Worm (Caenorhabditis elegans): Measurements from ENCODE around the gene C16D9.4.

Gene C16D9.4

ce11 chrV:8219550-8219949 is 23.1 kb downstream of the C16D9.4 start:
- TF ChIP-seq hsf-1 (GFP tag; IDR thresholded peaks at IDR 0.05) (no peak), hlh-26 (GFP tag; conservative IDR thresholded peaks at IDR 0.05) (no peak), mes-4 (tag; optimal IDR thresholded peaks at IDR 0.05) (no peak), Y53F4B.3 (GFP tag; IDR thresholded peaks at IDR 0.05) (no peak), B0035.1 (tag; optimal IDR thresholded peaks at IDR 0.05) (no peak), bed-1 (GFP tag; IDR thresholded peaks at IDR 0.05) (no peak), snpc-3.4 (tag; optimal IDR thresholded peaks at IDR 0.05) (no peak), ztf-18 (tag; optimal IDR thresholded peaks at IDR 0.05) (no peak), pbrm-1 (GFP tag; IDR thresholded peaks at IDR 0.05) (no peak)

DNA sequence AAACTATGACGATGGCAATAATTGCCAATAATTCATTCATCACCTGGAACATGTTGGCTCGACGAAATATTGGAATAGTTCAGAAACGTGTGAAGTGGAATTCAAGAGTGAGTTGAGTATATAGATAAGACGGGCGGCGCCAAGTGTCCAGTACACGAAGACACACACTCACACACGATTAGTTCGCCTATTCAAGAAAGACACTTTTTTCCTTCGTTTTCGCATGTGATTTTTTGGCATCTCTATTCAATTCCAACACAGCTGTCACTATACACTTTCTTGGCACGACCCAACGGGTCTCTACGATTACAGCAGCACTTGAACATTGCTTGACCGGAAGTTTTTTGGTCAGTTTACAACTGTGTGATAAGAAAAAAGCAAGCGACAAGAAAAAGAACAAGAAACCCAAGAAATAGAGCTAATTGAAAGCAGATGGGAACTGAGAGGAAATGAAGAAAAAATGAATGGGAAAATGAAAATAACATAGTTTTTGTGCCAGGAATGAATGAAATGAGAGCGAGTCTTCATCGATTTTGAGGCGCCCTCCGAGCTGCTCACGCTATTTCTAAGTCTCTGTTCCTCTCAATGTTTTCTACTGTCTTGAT is 24.9 kb downstream of the C16D9.4 start, which contains the start of gene K07C11.8:
K07C11.8 (minus strand) TSS at position 224 of the 605 bp plus-strand sequence.
- no peak for TF ChIP-seq C17E4.6 (GFP tag; IDR thresholded peaks at IDR 0.05)
- no peak for TF ChIP-seq zim-3 (tag; optimal IDR thresholded peaks at IDR 0.05)
- TF ChIP-seq aptf-3 (GFP tag; IDR thresholded peaks at IDR 0.05) = no peak
- TF ChIP-seq B0019.2 (GFP tag; conservative IDR thresholded peaks at IDR 0.05) = no peak
- peak; percentile 35 for TF ChIP-seq ceh-27 (GFP tag; optimal IDR thresholded peaks at IDR 0.05)
- TF ChIP-seq let-607 (tag; optimal IDR thresholded peaks at IDR 0.05) = peak; percentile 13 to 74
- no peak for TF ChIP-seq mxl-1 (tag; optimal IDR thresholded peaks at IDR 0.05)
- TF ChIP-seq cebp-1 (GFP tag; IDR thresholded peaks at IDR 0.05) = no peak
- peak; percentile 15 for TF ChIP-seq cebp-1 (tag; optimal IDR thresholded peaks at IDR 0.05)
- no peak for TF ChIP-seq repo-1 (tag; optimal IDR thresholded peaks at IDR 0.05)
- TF ChIP-seq egl-18 (GFP tag; IDR thresholded peaks at IDR 0.05) = no peak
- no peak for TF ChIP-seq snpc-3.4 (tag; optimal IDR thresholded peaks at IDR 0.05)
- peak; percentile 49 for TF ChIP-seq atf-7 (tag; optimal IDR thresholded peaks at IDR 0.05)
- no peak for TF ChIP-seq F52B5.7 (tag; optimal IDR thresholded peaks at IDR 0.05)
- TF ChIP-seq hlh-26 (GFP tag; conservative IDR thresholded peaks at IDR 0.05) = no peak
- TF ChIP-seq dox-1 (GFP tag; IDR thresholded peaks at IDR 0.05) = peak; percentile 35; the same call in 1 of the 2 replicates
- TF ChIP-seq T26A5.8 (tag; optimal IDR thresholded peaks at IDR 0.05) = no peak
- peak; percentile 92 for TF ChIP-seq nhr-80 (tag; optimal IDR thresholded peaks at IDR 0.05)
- no peak for TF ChIP-seq gei-17 (GFP tag; optimal IDR thresholded peaks at IDR 0.05)
- TF ChIP-seq nhr-179 (tag; optimal IDR thresholded peaks at IDR 0.05) = no peak
- no peak for TF ChIP-seq lir-1 (GFP tag; conservative IDR thresholded peaks at IDR 0.05)
- no peak for TF ChIP-seq egrh-3 (GFP tag; IDR thresholded peaks at IDR 0.05)
- no peak for TF ChIP-seq snpc-4 (GFP tag; optimal IDR thresholded peaks at IDR 0.05)
- TF ChIP-seq snpc-4 (tag; optimal IDR thresholded peaks at IDR 0.05) = peak in 1 of 4 experiments; percentile 20
- TF ChIP-seq ets-4 (GFP tag; optimal IDR thresholded peaks at IDR 0.05) = peak; percentile 5
- no peak for TF ChIP-seq sptf-2 (GFP tag; optimal IDR thresholded peaks at IDR 0.05)
- TF ChIP-seq nhr-27 (tag; optimal IDR thresholded peaks at IDR 0.05) = no peak
- no peak for TF ChIP-seq ceh-100 (GFP tag; IDR thresholded peaks at IDR 0.05)

DNA sequence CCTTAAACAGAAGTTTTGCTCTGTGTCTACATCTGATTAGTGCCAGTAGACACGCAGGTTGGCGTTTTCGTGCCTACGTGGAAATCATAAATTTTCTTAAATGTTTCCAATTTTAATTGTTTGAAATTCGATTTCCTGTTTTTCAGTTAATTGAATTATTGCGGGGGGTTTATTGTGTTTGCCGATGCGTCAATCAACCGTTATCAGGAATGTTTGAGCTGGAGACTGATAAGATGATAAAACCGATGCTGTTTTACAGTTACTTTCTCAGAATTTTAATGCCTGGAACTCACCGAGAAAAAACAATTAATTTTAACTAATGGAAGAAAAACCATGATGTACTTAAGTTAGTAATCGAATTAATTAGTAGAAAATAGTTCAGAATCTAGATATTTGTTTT is 25.6 kb downstream of the C16D9.4 start:
- TF ChIP-seq snpc-4 (GFP tag; optimal IDR thresholded peaks at IDR 0.05) = no peak
- TF ChIP-seq snpc-4 (tag; optimal IDR thresholded peaks at IDR 0.05) = peak in 1 of 4 experiments; percentile 11
- no peak for TF ChIP-seq xnd-1 (tag; optimal IDR thresholded peaks at IDR 0.05)
